Fruit fly (Drosophila melanogaster) S2 (cell line): ENCODE results near the gene RecQ5.

Experiments used
- CG8478 ChIP-seq: fragments of >200 bp; optimal IDR thresholded peaks from 2 replicates; lab custom pipeline; 2018
- CTCF ChIP-seq, 2 experiments: fragments of >200 bp; optimal IDR thresholded peaks; 2 replicates each; lab custom pipeline; 2018

DNA sequence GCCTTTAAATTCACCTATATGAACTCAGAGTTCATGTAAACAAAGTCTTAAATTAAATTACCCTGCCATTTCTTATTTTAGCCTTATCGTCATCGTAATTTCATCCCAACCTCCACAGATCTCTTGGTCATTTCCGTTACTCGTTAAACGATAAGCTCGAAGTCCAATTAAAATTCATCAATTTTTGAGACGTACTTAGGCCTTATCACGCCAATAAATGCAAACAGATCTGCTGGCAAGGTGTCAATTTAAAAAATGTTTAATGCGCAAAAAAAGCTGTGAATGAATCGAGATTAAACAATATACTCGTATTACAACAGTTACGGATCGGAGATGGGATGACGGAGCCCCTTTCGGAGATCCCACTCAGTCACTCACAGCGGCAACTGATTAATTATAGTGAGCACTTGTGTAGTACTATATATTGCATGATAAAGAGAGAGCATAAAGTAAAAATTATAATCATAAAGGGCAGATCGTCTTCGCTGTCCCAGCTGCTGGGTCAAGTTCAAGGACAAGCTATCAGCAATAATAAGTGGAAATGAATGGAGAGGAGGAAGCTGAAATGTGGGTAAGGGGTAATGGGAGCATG lies 22.6 kb downstream of the RecQ5 start:
- TF ChIP-seq CG8478 (lab: Kevin White, UChicago) (no peak), CTCF (optimal IDR thresholded peaks at IDR 0.05; lab: Kevin White, UChicago) (no peak)
